Fruit fly (Drosophila melanogaster): ENCODE results near the gene CG6071.
A peak's percentile ranks its signal among the peaks of the same experiment; 100 is the strongest.

The CG6071 gene

dm6 chr3L:11680298-11680697 lies 34.5 kb upstream of the CG6071 start, which contains the start of gene CG32085 (continued):
- TF ChIP-seq CG6765 (GFP tag; optimal IDR thresholded peaks at IDR 0.05) (peak; percentile 50), ash1 (GFP tag; optimal IDR thresholded peaks at IDR 0.05) (no peak), Hmx (GFP tag; optimal IDR thresholded peaks at IDR 0.05) (no peak), ham (GFP tag; IDR thresholded peaks at IDR 0.05) (no peak), Fer1 (GFP tag; optimal IDR thresholded peaks at IDR 0.05) (peak; percentile 86), CG30020 (tag; optimal IDR thresholded peaks at IDR 0.05) (no peak), CG11456 (GFP tag; IDR thresholded peaks at IDR 0.05) (peak; percentile 91), Dref (GFP tag; IDR thresholded peaks at IDR 0.05) (peak; percentile 37), fd64A (GFP tag; optimal IDR thresholded peaks at IDR 0.05) (no peak), sens-2 (GFP tag; IDR thresholded peaks at IDR 0.05) (no peak), Bteb2 (GFP tag; optimal IDR thresholded peaks at IDR 0.05) (peak; percentile 20), CG14667 (GFP tag; IDR thresholded peaks at IDR 0.05) (peak; percentile 50; the same call in 1 of the 2 replicates), CG13287 (GFP tag; IDR thresholded peaks at IDR 0.05; ENCODE audit: partially characterized antibody) (peak; percentile 18; the same call in 1 of the 2 replicates), CG1792 (GFP tag; optimal IDR thresholded peaks at IDR 0.05) (peak; percentile 59), CG2199 (GFP tag; IDR thresholded peaks at IDR 0.05) (0 out of 3 replicates have a peak, but pooled peaks have one; percentile 39), CG16779 (GFP tag; IDR thresholded peaks at IDR 0.05) (peak; percentile 70; the same call in 1 of the 2 replicates), mld (GFP tag; IDR thresholded peaks at IDR 0.05; ENCODE audit: partially characterized antibody) (0 out of 3 replicates have a peak, but pooled peaks have one; percentile 47), E2f1 (GFP tag; IDR thresholded peaks at IDR 0.05) (peak; percentile 68), Sry-δ (GFP tag; optimal IDR thresholded peaks at IDR 0.05) (peak; percentile 6), slou (GFP tag; optimal IDR thresholded peaks at IDR 0.05) (no peak), nerfin-2 (GFP tag; IDR thresholded peaks at IDR 0.05; ENCODE audit: partially characterized antibody) (no peak), Hr3 (GFP tag; optimal IDR thresholded peaks at IDR 0.05) (no peak), CG6254 (GFP tag; optimal IDR thresholded peaks at IDR 0.05) (no peak), Doc2 (GFP tag; IDR thresholded peaks at IDR 0.05) (no peak), HHEX (GFP tag; optimal IDR thresholded peaks at IDR 0.05) (peak; percentile 53), danr (GFP tag; IDR thresholded peaks at IDR 0.05) (no peak), CG8944 (GFP tag; optimal IDR thresholded peaks at IDR 0.05) (peak; percentile 61), CG4820 (GFP tag; optimal IDR thresholded peaks at IDR 0.05) (peak; percentile 22), prd (optimal IDR thresholded peaks at IDR 0.05) (no peak), prd (GFP tag; IDR thresholded peaks at IDR 0.05) (peak; percentile 55), shn (GFP tag; optimal IDR thresholded peaks at IDR 0.05) (peak; percentile 42), CG14965 (GFP tag; optimal IDR thresholded peaks at IDR 0.05; ENCODE audit: borderline replicate concordance) (no peak), sd (tag; optimal IDR thresholded peaks at IDR 0.05) (peak; percentile 9), CG31388 (GFP tag; optimal IDR thresholded peaks at IDR 0.05) (no peak), Dfd (GFP tag; optimal IDR thresholded peaks at IDR 0.05) (no peak), sqz (GFP tag; optimal IDR thresholded peaks at IDR 0.05) (no peak), Trl (optimal IDR thresholded peaks at IDR 0.05) (peak; percentile 60 to 61), Trl (GFP tag; optimal IDR thresholded peaks at IDR 0.05) (peak; percentile 88), ken (GFP tag; IDR thresholded peaks at IDR 0.05) (peak; percentile 48; the same call in 1 of the 3 replicates), Hr78 (GFP tag; optimal IDR thresholded peaks at IDR 0.05) (no peak), ap (GFP tag; IDR thresholded peaks at IDR 0.05) (no peak), pnt (GFP tag; optimal IDR thresholded peaks at IDR 0.05) (peak; percentile 40), chinmo (GFP tag; IDR thresholded peaks at IDR 0.05; ENCODE audit: partially characterized antibody) (peak; percentile 71; the same call in 2 of the 4 replicates), Antp (GFP tag; optimal IDR thresholded peaks at IDR 0.05) (peak; percentile 84), eyg (GFP tag; optimal IDR thresholded peaks at IDR 0.05) (peak; percentile 53), Usf (GFP tag; optimal IDR thresholded peaks at IDR 0.05) (peak; percentile 10), GATAe (GFP tag; conservative IDR thresholded peaks at IDR 0.05) (no peak), CG42726 (GFP tag; IDR thresholded peaks at IDR 0.05; ENCODE audit: partially characterized antibody) (no peak), bowl (GFP tag; IDR thresholded peaks at IDR 0.05) (no peak), gce (GFP tag; IDR thresholded peaks at IDR 0.05) (no peak), phol (tag; optimal IDR thresholded peaks at IDR 0.05) (no peak), CG12071 (GFP tag; optimal IDR thresholded peaks at IDR 0.05) (peak; percentile 69)
